In genomic region chr3L:21041952-21042933, dm6 we compare ENCODE assay signal across 1 fruit fly cellular context.
A peak's percentile ranks its signal among the peaks of the same experiment; 100 is the strongest.
TF ChIP-seq lines count a peak whose summit lies in the region.

No protein-coding gene starts in this region.

TF ChIP-seq in whole organism, embryonic, 481 proteins besides CTCF, POLR2A, EP300 and RAD21 (continued from another document):
- TF ChIP-seq h (optimal IDR thresholded peaks at IDR 0.05; lab: Kevin White, UChicago) (no peak), CG31224 (GFP tag; IDR thresholded peaks at IDR 0.05; lab: Robert Waterston, UW) (no peak), fd96Cb (tag; optimal IDR thresholded peaks at IDR 0.05; lab: Kevin White, UChicago) (peak; percentile 10), CG11085 (GFP tag; IDR thresholded peaks at IDR 0.05; lab: Robert Waterston, UW) (0 out of 2 replicates have a peak, but pooled peaks have one; percentile 6), CG9215 (GFP tag; IDR thresholded peaks at IDR 0.05; lab: Robert Waterston, UW) (peak; percentile 5; the same call in 1 of the 2 replicates), Max (GFP tag; optimal IDR thresholded peaks at IDR 0.05; lab: Kevin White, UChicago) (no peak), prd (optimal IDR thresholded peaks at IDR 0.05; lab: Kevin White, UChicago) (no peak), prd (GFP tag; IDR thresholded peaks at IDR 0.05; lab: Robert Waterston, UW) (peak; percentile 16; the same call in 1 of the 3 replicates), CG12942 (GFP tag; optimal IDR thresholded peaks at IDR 0.05; lab: Kevin White, UChicago) (no peak), Ravus (GFP tag; IDR thresholded peaks at IDR 0.05; lab: Robert Waterston, UW) (no peak), trem (tag; optimal IDR thresholded peaks at IDR 0.05; lab: Kevin White, UChicago) (no peak), Kr (GFP tag; optimal IDR thresholded peaks at IDR 0.05; lab: Kevin White, UChicago) (no peak), CG13424 (tag; optimal IDR thresholded peaks at IDR 0.05; lab: Kevin White, UChicago) (no peak), sr (GFP tag; IDR thresholded peaks at IDR 0.05; lab: Robert Waterston, UW) (no peak), gce (GFP tag; IDR thresholded peaks at IDR 0.05; lab: Robert Waterston, UW) (no peak), CG17802 (tag; optimal IDR thresholded peaks at IDR 0.05; lab: Kevin White, UChicago) (no peak), Oli (tag; optimal IDR thresholded peaks at IDR 0.05; lab: Kevin White, UChicago) (peak; percentile 49), cg (GFP tag; optimal IDR thresholded peaks at IDR 0.05; lab: Kevin White, UChicago) (no peak), pum (GFP tag; optimal IDR thresholded peaks at IDR 0.05; lab: Kevin White, UChicago) (no peak), yki (optimal IDR thresholded peaks at IDR 0.05; lab: Kevin White, UChicago) (no peak), CG2889 (GFP tag; IDR thresholded peaks at IDR 0.05; lab: Robert Waterston, UW) (no peak), CG34224 (GFP tag; IDR thresholded peaks at IDR 0.05; lab: Robert Waterston, UW; ENCODE audit: partially characterized antibody) (no peak), dpn (GFP tag; optimal IDR thresholded peaks at IDR 0.05; lab: Kevin White, UChicago) (peak in 1 of 2 experiments; percentile 37), Mrtf (GFP tag; IDR thresholded peaks at IDR 0.05; lab: Robert Waterston, UW) (no peak; the same call in 2 of the 3 replicates), CG10462 (GFP tag; optimal IDR thresholded peaks at IDR 0.05; lab: Kevin White, UChicago) (no peak), CG5245 (GFP tag; optimal IDR thresholded peaks at IDR 0.05; lab: Kevin White, UChicago) (no peak), CG7963 (GFP tag; IDR thresholded peaks at IDR 0.05; lab: Robert Waterston, UW; ENCODE audit: partially characterized antibody) (no peak), ems (GFP tag; optimal IDR thresholded peaks at IDR 0.05; lab: Kevin White, UChicago) (no peak), Xbp1 (GFP tag; optimal IDR thresholded peaks at IDR 0.05; lab: Kevin White, UChicago) (peak; percentile 26), CG4854 (GFP tag; optimal IDR thresholded peaks at IDR 0.05; lab: Kevin White, UChicago) (no peak), CG14014 (GFP tag; IDR thresholded peaks at IDR 0.05; lab: Robert Waterston, UW) (no peak), slp2 (GFP tag; optimal IDR thresholded peaks at IDR 0.05; lab: Kevin White, UChicago) (no peak), CG6654 (GFP tag; optimal IDR thresholded peaks at IDR 0.05; lab: Kevin White, UChicago) (no peak), Atf3 (GFP tag; optimal IDR thresholded peaks at IDR 0.05; lab: Kevin White, UChicago) (no peak), Asciz (GFP tag; optimal IDR thresholded peaks at IDR 0.05; lab: Kevin White, UChicago) (no peak), CG8924 (tag; optimal IDR thresholded peaks at IDR 0.05; lab: Kevin White, UChicago) (peak; percentile 3), Six4 (GFP tag; optimal IDR thresholded peaks at IDR 0.05; lab: Kevin White, UChicago) (no peak), pita (GFP tag; optimal IDR thresholded peaks at IDR 0.05; lab: Kevin White, UChicago) (no peak), Nf-YA (GFP tag; IDR thresholded peaks at IDR 0.05; lab: Robert Waterston, UW) (no peak), otp (GFP tag; IDR thresholded peaks at IDR 0.05; lab: Robert Waterston, UW) (no peak), CG32532 (GFP tag; IDR thresholded peaks at IDR 0.05; lab: Robert Waterston, UW) (peak; percentile 12; the same call in 1 of the 2 replicates), CG17912 (GFP tag; optimal IDR thresholded peaks at IDR 0.05; lab: Kevin White, UChicago) (no peak), lilli (GFP tag; optimal IDR thresholded peaks at IDR 0.05; lab: Kevin White, UChicago) (peak; percentile 30), Pdp1 (GFP tag; optimal IDR thresholded peaks at IDR 0.05; lab: Kevin White, UChicago) (peak in 1 of 2 experiments; percentile 1), gro (GFP tag; optimal IDR thresholded peaks at IDR 0.05; lab: Kevin White, UChicago) (peak; percentile 18), Hr51 (GFP tag; optimal IDR thresholded peaks at IDR 0.05; lab: Kevin White, UChicago) (peak in 1 of 2 experiments; percentile 59), Sry-δ (GFP tag; optimal IDR thresholded peaks at IDR 0.05; lab: Kevin White, UChicago) (no peak), CG3726 (GFP tag; IDR thresholded peaks at IDR 0.05; lab: Robert Waterston, UW) (no peak)
